Worm (Caenorhabditis elegans): ENCODE data around the gene zif-1.
A peak's percentile ranks its signal among the peaks of the same experiment; 100 is the strongest.

The zif-1 gene

ce11 chrIII:9052371-9052978 is 49.9 kb downstream of the zif-1 start (continued):
- TF ChIP-seq hmg-20 (GFP tag; IDR thresholded peaks at IDR 0.05) = no peak
- no peak for TF ChIP-seq him-1 (tag; optimal IDR thresholded peaks at IDR 0.05)
- TF ChIP-seq F22D6.2 (tag; optimal IDR thresholded peaks at IDR 0.05) = no peak
- TF ChIP-seq ets-4 (GFP tag; optimal IDR thresholded peaks at IDR 0.05) = peak; percentile 71
- peak; percentile 50 for TF ChIP-seq B0035.1 (tag; optimal IDR thresholded peaks at IDR 0.05)
- no peak for TF ChIP-seq mxl-1 (tag; optimal IDR thresholded peaks at IDR 0.05)
- TF ChIP-seq hsf-1 (GFP tag; IDR thresholded peaks at IDR 0.05) = peak; percentile 47
- 0 out of 2 replicates have a peak, but pooled peaks have one; percentile 21 for TF ChIP-seq egl-18 (GFP tag; IDR thresholded peaks at IDR 0.05)
- no peak for TF ChIP-seq tlf-1 (GFP tag; optimal IDR thresholded peaks at IDR 0.05)
- peak; percentile 31 for TF ChIP-seq die-1 (tag; optimal IDR thresholded peaks at IDR 0.05)
- TF ChIP-seq K11D2.4 (GFP tag; IDR thresholded peaks at IDR 0.05) = peak; percentile 71
- TF ChIP-seq attf-3 (GFP tag; conservative IDR thresholded peaks at IDR 0.05) = no peak
- TF ChIP-seq F37B4.10 (GFP tag; IDR thresholded peaks at IDR 0.05) = no peak
- no peak for TF ChIP-seq D2030.7 (GFP tag; IDR thresholded peaks at IDR 0.05)
- TF ChIP-seq Y56A3A.18 (GFP tag; IDR thresholded peaks at IDR 0.05) = peak; percentile 78; the same call in 1 of the 2 replicates
- peak; percentile 76 for TF ChIP-seq chd-7 (tag; optimal IDR thresholded peaks at IDR 0.05)
- TF ChIP-seq let-607 (tag; optimal IDR thresholded peaks at IDR 0.05) = peak; percentile 25 to 44
- TF ChIP-seq attf-6 (GFP tag; IDR thresholded peaks at IDR 0.05) = no peak
- TF ChIP-seq ztf-18 (tag; optimal IDR thresholded peaks at IDR 0.05) = no peak
- TF ChIP-seq C17E4.6 (GFP tag; IDR thresholded peaks at IDR 0.05) = no peak
- TF ChIP-seq lin-35 (GFP tag; optimal IDR thresholded peaks at IDR 0.05) = no peak
- no peak for TF ChIP-seq zim-3 (tag; optimal IDR thresholded peaks at IDR 0.05)
- TF ChIP-seq dpl-1 (GFP tag; optimal IDR thresholded peaks at IDR 0.05) = no peak
- TF ChIP-seq ztf-22 (GFP tag; optimal IDR thresholded peaks at IDR 0.05) = no peak
- no peak; the same call in 1 of the 2 replicates for TF ChIP-seq madf-3 (GFP tag; IDR thresholded peaks at IDR 0.05)
- TF ChIP-seq ZK185.1 (tag; optimal IDR thresholded peaks at IDR 0.05; ENCODE audit: poor library complexity, severe bottlenecking) = no peak
- no peak for TF ChIP-seq rpc-1 (optimal IDR thresholded peaks at IDR 0.05)
- TF ChIP-seq rpc-1 (tag; optimal IDR thresholded peaks at IDR 0.05) = no peak
- no peak for TF ChIP-seq bed-2 (GFP tag; IDR thresholded peaks at IDR 0.05)
- TF ChIP-seq F10E7.11 (tag; optimal IDR thresholded peaks at IDR 0.05) = peak; percentile 24
- TF ChIP-seq snpc-4 (GFP tag; optimal IDR thresholded peaks at IDR 0.05) = no peak
- TF ChIP-seq snpc-4 (tag; optimal IDR thresholded peaks at IDR 0.05) = peak in 1 of 4 experiments; percentile 54
- TF ChIP-seq Y53G8AR.9 (GFP tag; conservative IDR thresholded peaks at IDR 0.05) = no peak
- no peak for TF ChIP-seq fkh-3 (tag; optimal IDR thresholded peaks at IDR 0.05)
- no peak for TF ChIP-seq madf-10 (tag; optimal IDR thresholded peaks at IDR 0.05)
- no peak for TF ChIP-seq lag-1 (GFP tag; IDR thresholded peaks at IDR 0.05)
- peak; percentile 15 for TF ChIP-seq F52B5.7 (tag; optimal IDR thresholded peaks at IDR 0.05)
- TF ChIP-seq nhr-120 (GFP tag; IDR thresholded peaks at IDR 0.05) = no peak
- TF ChIP-seq athp-1 (tag; optimal IDR thresholded peaks at IDR 0.05) = no peak
- peak; percentile 68 for TF ChIP-seq attf-5 (GFP tag; optimal IDR thresholded peaks at IDR 0.05)
- TF ChIP-seq rec-8 (tag; optimal IDR thresholded peaks at IDR 0.05) = no peak
- TF ChIP-seq sdz-38 (tag; optimal IDR thresholded peaks at IDR 0.05) = no peak
- peak; percentile 29 for TF ChIP-seq K12H6.12 (tag; optimal IDR thresholded peaks at IDR 0.05)
- peak; percentile 45 for TF ChIP-seq ceh-27 (GFP tag; optimal IDR thresholded peaks at IDR 0.05)
- TF ChIP-seq lin-54 (GFP tag; optimal IDR thresholded peaks at IDR 0.05) = peak; percentile 49
- TF ChIP-seq B0019.2 (GFP tag; conservative IDR thresholded peaks at IDR 0.05) = peak; percentile 59; the same call in 1 of the 2 replicates
- TF ChIP-seq ceh-58 (GFP tag; IDR thresholded peaks at IDR 0.05) = no peak
- TF ChIP-seq lsy-27 (tag; optimal IDR thresholded peaks at IDR 0.05; ENCODE audit: borderline replicate concordance, insufficient read depth) = no peak
